Worm (Caenorhabditis elegans) whole organism, L3 larva: ENCODE measurements around the gene F45H10.2.

Experiments used
- egl-27 ChIP-seq: sonication (generic microtip); optimal IDR thresholded peaks from 4 replicates; lab custom pipeline; 2017; ENCODE audit warnings: missing biosample characterization, missing genetic modification reagents, missing genetic modification characterization
- nfya-1 ChIP-seq: sonication (generic microtip); optimal IDR thresholded peaks from 2 replicates; lab custom pipeline; 2017; ENCODE audit warnings: missing genetic modification characterization, mild to moderate bottlenecking, missing compliant biosample characterization, antibody characterized with exemption, moderate library complexity; ENCODE audit not compliant: insufficient read depth
- pha-4 ChIP-seq: fragments of 150-350 bp; optimal IDR thresholded peaks from 2 replicates; lab custom pipeline; 2014; ENCODE audit warnings: missing biosample characterization, missing genetic modification reagents, missing genetic modification characterization
- zag-1 ChIP-seq: fragments of 150-350 bp; optimal IDR thresholded peaks from 2 replicates; lab custom pipeline; 2014; ENCODE audit warnings: missing biosample characterization, missing genetic modification characterization
- ztf-11 ChIP-seq: fragments of 150-350 bp; optimal IDR thresholded peaks from 2 replicates; lab custom pipeline; 2014; ENCODE audit warnings: missing biosample characterization, missing genetic modification characterization

ce11 chrII:13540956-13541355 lies 48.1 kb upstream of the F45H10.2 start, which contains the start of the genes noa-1 and Y48E1B.17:
- TF ChIP-seq egl-27 (tag; lab: Kevin White, UChicago) = no peak
- TF ChIP-seq ztf-11 (tag; lab: Kevin White, UChicago) = no peak
- TF ChIP-seq zag-1 (tag; lab: Kevin White, UChicago) = no peak
- no peak for TF ChIP-seq nfya-1 (tag; lab: Kevin White, UChicago)
- no peak for TF ChIP-seq pha-4
